Worm (Caenorhabditis elegans) whole organism, mixed stage, embryonic: ENCODE results near the gene spe-18.

ENCODE experiments used
- ceh-83 ChIP-seq: fragments of 200-800 bp; sonication (Bioruptor generic); optimal IDR thresholded peaks from 2 replicates; lab custom pipeline; 2018; ENCODE audit warnings: mild to moderate bottlenecking, missing genetic modification characterization, missing compliant biosample characterization
- elt-1 ChIP-seq: sonication (generic microtip); optimal IDR thresholded peaks from 2 replicates; lab custom pipeline; 2017; ENCODE audit warnings: missing genetic modification characterization, mild to moderate bottlenecking, missing compliant biosample characterization, antibody characterized with exemption, moderate library complexity, borderline replicate concordance; ENCODE audit not compliant: insufficient read depth
- lin-13 ChIP-seq: fragments of 150-350 bp; optimal IDR thresholded peaks from 2 replicates; lab custom pipeline; 2014; ENCODE audit warnings: missing biosample characterization, missing genetic modification characterization

DNA sequence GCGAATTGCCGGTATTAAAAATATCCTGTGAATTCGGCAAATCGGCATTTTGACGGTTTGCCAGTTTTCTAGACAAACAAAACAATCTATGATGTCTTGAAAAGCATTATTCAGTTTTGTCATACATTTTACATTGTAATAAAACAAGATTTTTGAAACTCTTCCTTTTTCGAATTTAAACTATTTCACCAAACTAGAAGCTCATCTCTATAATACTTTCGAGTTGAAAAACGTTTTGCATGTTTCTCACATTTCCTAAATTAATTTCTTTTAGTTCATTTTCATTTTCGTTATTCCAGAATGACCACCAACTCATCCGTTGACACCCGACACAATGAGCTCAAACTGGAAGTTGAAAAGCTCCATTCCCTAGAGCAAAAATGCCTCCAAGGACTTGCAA is 23.6 kb downstream of the spe-18 start, which contains the start of gene F29C12.6:
- TF ChIP-seq elt-1 (no peak), ceh-83 (GFP tag; lab: Kevin White, UChicago) (no peak), lin-13 (no peak)
